Worm (Caenorhabditis elegans): ENCODE data around the gene Y34B4A.10.

Y34B4A.10 gene

ce11 chrX:5275209-5275608 lies 25.5 kb downstream of the Y34B4A.10 start, which contains the start of gene hst-6 (continued):
- TF ChIP-seq D1046.2 (GFP tag; IDR thresholded peaks at IDR 0.05) (no peak), tag-97 (GFP tag; IDR thresholded peaks at IDR 0.05) (no peak), sdz-12 (GFP tag; optimal IDR thresholded peaks at IDR 0.05) (no peak)

- peak; percentile 78 for TF ChIP-seq aha-1 (tag)
- TF ChIP-seq jun-1 (tag; optimal IDR thresholded peaks at IDR 0.05), result no peak
- TF ChIP-seq unc-62 (GFP tag; optimal IDR thresholded peaks at IDR 0.05 in 1 of 2), result peak in 1 of 2 experiments; percentile 32
- no peak for TF ChIP-seq unc-62 (tag; optimal IDR thresholded peaks at IDR 0.05)
Measured at ce11 chrX:5276772-5277171, 27.1 kb downstream of the Y34B4A.10 start.

ce11 chrX:5278249-5278648 lies 28.5 kb downstream of the Y34B4A.10 start:
- TF ChIP-seq zip-11 (GFP tag; IDR thresholded peaks at IDR 0.05), result no peak

ce11 chrX:5279170-5279635 lies 29.5 kb downstream of the Y34B4A.10 start, which contains the start of gene Y34B4A.2:
Gene Y34B4A.2 (plus strand): TSS chrX:5279497.
- peak; percentile 60 for TF ChIP-seq dmd-6 (GFP tag; IDR thresholded peaks at IDR 0.05)
- TF ChIP-seq nhr-77 (tag; optimal IDR thresholded peaks at IDR 0.05), result peak; percentile 22
- TF ChIP-seq dpl-1 (GFP tag; optimal IDR thresholded peaks at IDR 0.05), result peak; percentile 34
- TF ChIP-seq hlh-11 (tag; optimal IDR thresholded peaks at IDR 0.05), result peak; percentile 76
- TF ChIP-seq ceh-44 (GFP tag; IDR thresholded peaks at IDR 0.05), result no peak
- no peak for TF ChIP-seq unc-39 (tag; optimal IDR thresholded peaks at IDR 0.05)
- peak; percentile 1 for TF ChIP-seq nhr-48 (tag; optimal IDR thresholded peaks at IDR 0.05)
- peak; percentile 96 for TF ChIP-seq T20F7.1 (GFP tag; optimal IDR thresholded peaks at IDR 0.05)
- 0 out of 2 replicates have a peak, but pooled peaks have one; percentile 20 for TF ChIP-seq ctbp-1 (GFP tag; IDR thresholded peaks at IDR 0.05)
- peak; percentile 53 for TF ChIP-seq mes-2 (tag; optimal IDR thresholded peaks at IDR 0.05; ENCODE audit: poor library complexity, severe bottlenecking)
- no peak for TF ChIP-seq arid-1 (GFP tag; conservative IDR thresholded peaks at IDR 0.05)
- no peak for TF ChIP-seq saeg-2 (GFP tag; IDR thresholded peaks at IDR 0.05)
- TF ChIP-seq nhr-6 (tag; optimal IDR thresholded peaks at IDR 0.05), result peak; percentile 11
- TF ChIP-seq mep-1 (tag; optimal IDR thresholded peaks at IDR 0.05), result peak; percentile 51
- no peak for TF ChIP-seq zip-11 (GFP tag; IDR thresholded peaks at IDR 0.05)
- peak; percentile 34 for TF ChIP-seq nhr-102 (tag; optimal IDR thresholded peaks at IDR 0.05)
- peak; percentile 2 for TF ChIP-seq duxl-1 (tag; optimal IDR thresholded peaks at IDR 0.05; ENCODE audit: poor library complexity)
- TF ChIP-seq daf-16 (GFP tag; optimal IDR thresholded peaks at IDR 0.05), result no peak
- TF ChIP-seq daf-16 (tag; optimal IDR thresholded peaks at IDR 0.05), result peak; percentile 86
- TF ChIP-seq tag-97 (GFP tag; IDR thresholded peaks at IDR 0.05), result no peak
- peak; percentile 81 for TF ChIP-seq dve-1 (tag; optimal IDR thresholded peaks at IDR 0.05; ENCODE audit: insufficient read depth)
- 0 out of 2 replicates have a peak, but pooled peaks have one; percentile 32 for TF ChIP-seq T26A8.4 (GFP tag; IDR thresholded peaks at IDR 0.05)
- no peak for TF ChIP-seq sdz-12 (GFP tag; optimal IDR thresholded peaks at IDR 0.05)
- TF ChIP-seq php-3 (GFP tag; IDR thresholded peaks at IDR 0.05), result peak; percentile 53; the same call in 1 of the 2 replicates
- peak; percentile 27 for TF ChIP-seq aha-1 (tag)
- TF ChIP-seq egl-43 (GFP tag; IDR thresholded peaks at IDR 0.05), result no peak
- peak; percentile 36 for TF ChIP-seq R02D3.7 (tag; optimal IDR thresholded peaks at IDR 0.05)
- TF ChIP-seq nhr-28 (tag; optimal IDR thresholded peaks at IDR 0.05), result peak; percentile 96
- TF ChIP-seq dmd-9 (GFP tag; IDR thresholded peaks at IDR 0.05), result no peak
- TF ChIP-seq pqm-1 (tag; optimal IDR thresholded peaks at IDR 0.05), result peak; percentile 15
- peak; percentile 71 for TF ChIP-seq hlh-30 (tag; optimal IDR thresholded peaks at IDR 0.05; ENCODE audit: insufficient read depth)
- TF ChIP-seq unc-62 (GFP tag; optimal IDR thresholded peaks at IDR 0.05 in 1 of 2), result peak in 1 of 2 experiments; percentile 96
- no peak for TF ChIP-seq unc-62 (tag; optimal IDR thresholded peaks at IDR 0.05)

All from whole organism, L4 larva.